Worm (Caenorhabditis elegans): Measurements from ENCODE around the gene F21C10.10.

- TF ChIP-seq ztf-29 (GFP tag; IDR thresholded peaks at IDR 0.05) (no peak), med-1 (GFP tag; optimal IDR thresholded peaks at IDR 0.05; ENCODE audit: insufficient read depth) (no peak), klf-2 (GFP tag; conservative IDR thresholded peaks at IDR 0.05) (no peak), T22C8.4 (GFP tag; IDR thresholded peaks at IDR 0.05) (no peak), ztf-23 (GFP tag; IDR thresholded peaks at IDR 0.05) (no peak), cog-1 (tag; optimal IDR thresholded peaks at IDR 0.05) (no peak), ref-1 (GFP tag; conservative IDR thresholded peaks at IDR 0.05) (no peak), tab-1 (GFP tag; IDR thresholded peaks at IDR 0.05) (no peak), flt-1 (GFP tag; IDR thresholded peaks at IDR 0.05) (no peak)
Measured at ce11 chrV:9137618-9138017, 41.6 kb downstream of the F21C10.10 start, which contains the start of gene pitr-2.

Data from whole organism, midembryonic.